Worm (Caenorhabditis elegans): ENCODE results near the gene Y51B9A.6.

Y51B9A.6 gene

DNA sequence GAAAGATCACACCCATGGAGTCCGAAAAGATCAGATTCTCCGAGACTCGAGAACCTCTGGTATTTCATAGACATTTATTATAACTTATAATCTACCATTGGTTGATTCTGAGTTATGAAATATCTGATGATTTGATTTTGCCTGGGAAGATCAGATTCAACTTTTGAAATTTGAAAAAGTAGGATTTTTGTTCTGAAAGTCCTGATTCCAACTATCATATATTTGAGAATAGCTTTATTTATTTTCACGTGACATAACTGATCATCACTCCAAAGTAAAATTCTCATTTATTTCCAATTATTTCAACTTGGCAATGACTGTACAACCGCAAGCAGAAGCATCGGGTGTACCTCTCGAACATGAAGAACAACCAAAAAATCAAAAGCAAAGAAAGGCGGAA, 3.2 kb downstream of the Y51B9A.6 start, which contains the start of gene Y51B9A.7:
Gene Y51B9A.7 (plus strand): TSS at position 301 of the 400 bp plus-strand sequence.
- TF ChIP-seq lsy-27 (tag; optimal IDR thresholded peaks at IDR 0.05; ENCODE audit: borderline replicate concordance, insufficient read depth) (no peak), egl-44 (GFP tag; IDR thresholded peaks at IDR 0.05) (no peak), cebp-2 (GFP tag; IDR thresholded peaks at IDR 0.05) (no peak), nfya-1 (tag; optimal IDR thresholded peaks at IDR 0.05; ENCODE audit: borderline replicate concordance, insufficient read depth) (no peak), F57A8.1 (GFP tag; optimal IDR thresholded peaks at IDR 0.05) (no peak), ztf-22 (GFP tag; optimal IDR thresholded peaks at IDR 0.05) (no peak), sdz-38 (tag; optimal IDR thresholded peaks at IDR 0.05) (no peak), athp-1 (tag; optimal IDR thresholded peaks at IDR 0.05) (no peak), Y53F4B.3 (GFP tag; IDR thresholded peaks at IDR 0.05) (no peak), rcor-1 (GFP tag; IDR thresholded peaks at IDR 0.05) (no peak)

DNA sequence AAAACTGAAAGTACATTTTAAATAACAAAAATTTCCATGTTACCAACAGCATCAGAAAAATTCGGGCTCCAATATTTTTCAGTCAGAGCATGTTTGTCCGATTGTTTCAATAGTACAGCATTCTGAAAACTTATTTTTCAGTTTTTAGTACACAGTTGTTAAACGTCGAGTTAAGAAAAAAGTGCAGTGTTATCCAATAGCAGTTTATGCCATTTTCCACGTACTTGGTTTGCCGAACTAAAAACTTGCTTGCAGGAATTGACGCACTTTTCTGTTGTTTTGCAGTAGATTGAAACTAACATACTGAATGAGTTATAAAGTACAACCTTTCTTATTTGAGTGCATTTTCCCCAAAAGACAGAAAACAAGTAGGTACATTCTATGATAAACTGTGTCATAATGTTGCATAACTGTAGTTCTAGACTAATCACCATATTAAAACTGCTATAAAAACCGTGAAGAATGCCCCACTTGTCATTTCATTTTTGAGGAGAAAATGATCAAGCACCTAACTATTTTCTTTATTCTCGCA, 4.6 kb downstream of the Y51B9A.6 start, which contains the start of the genes Y51B9A.14 and Y51B9A.8:
Gene Y51B9A.14 (minus strand): TSS at position 101 of the 532 bp plus-strand sequence.
Gene Y51B9A.8 (plus strand): TSS at position 482 of the 532 bp plus-strand sequence.
- TF ChIP-seq aptf-3 (GFP tag; IDR thresholded peaks at IDR 0.05) (no peak), rpc-1 (optimal IDR thresholded peaks at IDR 0.05) (no peak), rpc-1 (tag; optimal IDR thresholded peaks at IDR 0.05) (no peak), F39B2.1 (GFP tag; IDR thresholded peaks at IDR 0.05) (no peak), F57C9.4 (tag; optimal IDR thresholded peaks at IDR 0.05) (no peak), nhr-80 (tag; optimal IDR thresholded peaks at IDR 0.05) (no peak), ztf-6 (GFP tag; IDR thresholded peaks at IDR 0.05) (no peak), hmg-20 (GFP tag; IDR thresholded peaks at IDR 0.05) (no peak), ztf-26 (tag; optimal IDR thresholded peaks at IDR 0.05) (no peak), cebp-1 (GFP tag; IDR thresholded peaks at IDR 0.05) (no peak), cebp-1 (tag; optimal IDR thresholded peaks at IDR 0.05) (no peak), ztf-22 (GFP tag; optimal IDR thresholded peaks at IDR 0.05) (no peak)

DNA sequence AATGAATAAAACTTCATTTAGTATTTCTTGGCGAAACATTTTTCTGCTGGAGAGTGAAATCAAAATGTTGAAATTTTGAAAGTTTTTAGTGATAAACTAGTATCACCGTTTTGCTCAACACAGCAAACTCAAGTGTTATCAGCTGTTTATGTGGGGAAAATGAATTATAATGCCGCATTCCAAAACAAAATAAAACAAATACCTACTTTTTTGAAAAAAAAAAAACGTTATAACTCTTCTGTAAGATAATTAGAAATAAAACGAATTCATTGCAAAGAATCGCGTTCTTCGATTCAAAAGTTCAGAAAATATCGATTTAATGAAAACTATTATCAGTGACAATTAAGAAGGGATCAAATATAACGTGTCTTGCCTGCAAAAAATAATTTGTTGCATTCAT, 5.5 kb downstream of the Y51B9A.6 start, which contains the start of gene Y51B9A.9:
Gene Y51B9A.9 (minus strand): TSS at position 101 of the 400 bp plus-strand sequence.
- TF ChIP-seq akir-1 (GFP tag; optimal IDR thresholded peaks at IDR 0.05), result no peak
- TF ChIP-seq hrde-1 (tag; optimal IDR thresholded peaks at IDR 0.05; ENCODE audit: borderline replicate concordance), result no peak
- no peak for TF ChIP-seq sptf-2 (GFP tag; optimal IDR thresholded peaks at IDR 0.05)
- no peak for TF ChIP-seq ceh-40 (GFP tag; IDR thresholded peaks at IDR 0.05)
- TF ChIP-seq cebp-2 (GFP tag; IDR thresholded peaks at IDR 0.05), result no peak

DNA sequence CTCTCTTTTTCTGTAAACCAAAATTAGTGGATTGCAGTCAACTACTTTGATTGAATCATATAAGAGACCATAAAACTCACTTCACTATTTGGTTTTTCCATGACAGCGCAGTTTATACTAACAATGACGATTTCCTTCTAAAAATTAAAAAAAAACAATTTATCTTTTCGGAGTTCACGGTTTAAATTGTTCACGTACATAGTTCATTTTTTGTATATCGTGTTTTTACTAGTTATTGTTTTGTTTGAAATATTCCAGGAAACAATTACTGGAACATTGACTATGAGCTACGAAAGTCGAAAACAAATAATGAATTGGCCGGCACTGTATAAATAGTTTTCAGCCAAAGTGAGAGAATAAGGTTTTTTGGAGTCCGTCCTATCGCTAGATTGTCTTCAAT, 10.3 kb downstream of the Y51B9A.6 start, which contains the start of gene lido-17:
Gene lido-17 (minus strand): TSS at position 101 of the 400 bp plus-strand sequence.
- TF ChIP-seq madf-8 (GFP tag; conservative IDR thresholded peaks at IDR 0.05), result no peak
- TF ChIP-seq die-1 (tag; optimal IDR thresholded peaks at IDR 0.05), result no peak
- no peak for TF ChIP-seq Y67H2A.10 (GFP tag; conservative IDR thresholded peaks at IDR 0.05)
- TF ChIP-seq F23B12.7 (tag; optimal IDR thresholded peaks at IDR 0.05; ENCODE audit: insufficient read depth), result no peak
- no peak for TF ChIP-seq Y53F4B.3 (GFP tag; IDR thresholded peaks at IDR 0.05)
- TF ChIP-seq rpc-1 (optimal IDR thresholded peaks at IDR 0.05), result no peak
- TF ChIP-seq rpc-1 (tag; optimal IDR thresholded peaks at IDR 0.05), result no peak
- no peak for TF ChIP-seq ztf-3 (GFP tag; optimal IDR thresholded peaks at IDR 0.05)
- TF ChIP-seq him-1 (tag; optimal IDR thresholded peaks at IDR 0.05), result no peak
- TF ChIP-seq egrh-3 (GFP tag; IDR thresholded peaks at IDR 0.05), result no peak
- TF ChIP-seq F22D6.2 (tag; optimal IDR thresholded peaks at IDR 0.05), result no peak
- no peak for TF ChIP-seq aptf-3 (GFP tag; IDR thresholded peaks at IDR 0.05)
- no peak for TF ChIP-seq hlh-12 (tag; optimal IDR thresholded peaks at IDR 0.05)
- TF ChIP-seq unc-130 (GFP tag; optimal IDR thresholded peaks at IDR 0.05), result no peak
- no peak for TF ChIP-seq hsf-1 (GFP tag; IDR thresholded peaks at IDR 0.05)
- TF ChIP-seq akir-1 (GFP tag; optimal IDR thresholded peaks at IDR 0.05), result no peak
- TF ChIP-seq ztf-26 (tag; optimal IDR thresholded peaks at IDR 0.05), result no peak
